Worm (Caenorhabditis elegans): ENCODE measurements around the gene F18E9.4.

Gene F18E9.4

ce11 chrX:8582767-8583360, 2.5 kb downstream of the F18E9.4 start:
- no peak for TF ChIP-seq ceh-13 (GFP tag; optimal IDR thresholded peaks at IDR 0.05)
- TF ChIP-seq tbx-37 (GFP tag; conservative IDR thresholded peaks at IDR 0.05) = no peak
- TF ChIP-seq sea-1 (GFP tag; conservative IDR thresholded peaks at IDR 0.05) = no peak
- no peak for TF ChIP-seq F13C5.2 (tag; optimal IDR thresholded peaks at IDR 0.05)
- no peak for TF ChIP-seq B0310.2 (tag; optimal IDR thresholded peaks at IDR 0.05)
- TF ChIP-seq hmg-4 (GFP tag; optimal IDR thresholded peaks at IDR 0.05) = no peak
- no peak for TF ChIP-seq pes-1 (GFP tag; IDR thresholded peaks at IDR 0.05)
- no peak for TF ChIP-seq aly-1 (tag; optimal IDR thresholded peaks at IDR 0.05)
- TF ChIP-seq tra-4 (tag; optimal IDR thresholded peaks at IDR 0.05) = no peak
- TF ChIP-seq ceh-36 (tag; optimal IDR thresholded peaks at IDR 0.05) = no peak
- TF ChIP-seq scrt-1 (GFP tag; IDR thresholded peaks at IDR 0.05) = no peak
- no peak for TF ChIP-seq ama-1 (optimal IDR thresholded peaks at IDR 0.05)
- TF ChIP-seq ets-7 (tag; optimal IDR thresholded peaks at IDR 0.05) = no peak
- TF ChIP-seq hnd-1 (tag; optimal IDR thresholded peaks at IDR 0.05) = no peak

- TF ChIP-seq tbx-11 (GFP tag; IDR thresholded peaks at IDR 0.05) (no peak), ama-1 (optimal IDR thresholded peaks at IDR 0.05) (no peak), aly-1 (tag; optimal IDR thresholded peaks at IDR 0.05) (no peak), scrt-1 (GFP tag; IDR thresholded peaks at IDR 0.05) (no peak), flt-1 (GFP tag; IDR thresholded peaks at IDR 0.05) (no peak), ceh-13 (GFP tag; optimal IDR thresholded peaks at IDR 0.05) (no peak), tra-4 (tag; optimal IDR thresholded peaks at IDR 0.05) (no peak), sea-1 (GFP tag; conservative IDR thresholded peaks at IDR 0.05) (no peak), hmbx-1 (tag; optimal IDR thresholded peaks at IDR 0.05) (no peak), F13C5.2 (tag; optimal IDR thresholded peaks at IDR 0.05) (no peak), hmg-4 (GFP tag; optimal IDR thresholded peaks at IDR 0.05) (no peak), ets-7 (tag; optimal IDR thresholded peaks at IDR 0.05) (no peak), B0310.2 (tag; optimal IDR thresholded peaks at IDR 0.05) (no peak), tbx-37 (GFP tag; conservative IDR thresholded peaks at IDR 0.05) (no peak)
These were observed 4.6 kb downstream of the F18E9.4 start for ce11 chrX:8584825-8585384.

- TF ChIP-seq hmg-4 (GFP tag; optimal IDR thresholded peaks at IDR 0.05) (no peak), hnd-1 (tag; optimal IDR thresholded peaks at IDR 0.05) (no peak), scrt-1 (GFP tag; IDR thresholded peaks at IDR 0.05) (no peak), tra-4 (tag; optimal IDR thresholded peaks at IDR 0.05) (no peak), B0310.2 (tag; optimal IDR thresholded peaks at IDR 0.05) (no peak), tbx-11 (GFP tag; IDR thresholded peaks at IDR 0.05) (no peak), ets-7 (tag; optimal IDR thresholded peaks at IDR 0.05) (no peak), F13C5.2 (tag; optimal IDR thresholded peaks at IDR 0.05) (no peak), sea-1 (GFP tag; conservative IDR thresholded peaks at IDR 0.05) (no peak), ceh-36 (tag; optimal IDR thresholded peaks at IDR 0.05) (no peak), hmbx-1 (tag; optimal IDR thresholded peaks at IDR 0.05) (no peak), pes-1 (GFP tag; IDR thresholded peaks at IDR 0.05) (no peak), tbx-37 (GFP tag; conservative IDR thresholded peaks at IDR 0.05) (no peak), ama-1 (optimal IDR thresholded peaks at IDR 0.05) (no peak), aly-1 (tag; optimal IDR thresholded peaks at IDR 0.05) (no peak), flt-1 (GFP tag; IDR thresholded peaks at IDR 0.05) (no peak)
These were observed 5.5 kb downstream of the F18E9.4 start, which contains the start of gene F18E9.3 for ce11 chrX:8585837-8586236. TSS of gene F18E9.3 (plus strand) at chrX:8586147.

DNA sequence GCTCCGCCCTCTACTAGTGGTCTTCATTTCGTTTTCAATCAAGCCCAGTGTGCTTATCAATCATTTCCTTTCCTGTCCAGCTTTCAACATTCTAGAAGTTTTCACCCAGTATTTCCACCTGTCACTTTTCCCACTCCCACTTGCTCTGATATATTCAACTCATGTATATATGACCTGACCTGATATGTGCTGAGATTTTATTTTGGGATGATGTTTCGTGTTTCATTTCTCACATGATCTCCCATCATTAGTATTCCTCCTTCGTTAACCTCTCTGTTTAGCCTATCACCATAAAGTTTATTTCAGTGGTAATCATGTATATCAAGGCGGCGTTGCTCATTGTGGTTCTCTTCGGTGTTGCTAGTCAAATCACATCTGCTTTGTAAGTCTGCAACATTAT, 12.6 kb downstream of the F18E9.4 start, which contains the start of gene nlp-7:
nlp-7 (plus strand) TSS at position 301 of the 400 bp plus-strand sequence.
- TF ChIP-seq tra-4 (tag; optimal IDR thresholded peaks at IDR 0.05) (no peak), hmg-4 (GFP tag; optimal IDR thresholded peaks at IDR 0.05) (no peak), sea-1 (GFP tag; conservative IDR thresholded peaks at IDR 0.05) (no peak), scrt-1 (GFP tag; IDR thresholded peaks at IDR 0.05) (no peak), hmbx-1 (tag; optimal IDR thresholded peaks at IDR 0.05) (no peak)

DNA sequence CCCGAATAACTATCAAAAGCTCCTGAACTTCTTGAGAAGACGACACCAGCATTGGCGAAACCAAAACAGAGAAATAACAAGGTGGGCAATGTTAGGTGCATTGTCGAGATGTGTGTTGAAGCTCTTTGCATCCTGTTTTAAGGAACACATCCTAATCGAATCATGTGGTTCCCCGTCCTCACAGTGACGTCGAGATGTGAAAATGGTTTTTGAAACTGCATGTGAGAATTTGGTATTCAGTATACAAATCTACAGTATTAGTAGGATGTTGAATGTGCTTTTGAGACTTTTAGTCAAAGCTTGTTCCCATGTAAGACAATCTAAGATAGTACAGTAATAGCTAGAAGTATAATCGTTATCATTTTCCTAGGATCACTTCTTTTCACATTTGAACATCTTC, 17.3 kb downstream of the F18E9.4 start, which contains the start of gene F18E9.7:
F18E9.7 (minus strand) TSS at position 101 of the 400 bp plus-strand sequence.
- TF ChIP-seq sea-1 (GFP tag; conservative IDR thresholded peaks at IDR 0.05) = no peak
- no peak for TF ChIP-seq ceh-36 (tag; optimal IDR thresholded peaks at IDR 0.05)
- no peak for TF ChIP-seq B0310.2 (tag; optimal IDR thresholded peaks at IDR 0.05)
- TF ChIP-seq aly-1 (tag; optimal IDR thresholded peaks at IDR 0.05) = no peak
- no peak for TF ChIP-seq tbx-37 (GFP tag; conservative IDR thresholded peaks at IDR 0.05)
- no peak for TF ChIP-seq pes-1 (GFP tag; IDR thresholded peaks at IDR 0.05)
- no peak for TF ChIP-seq ama-1 (optimal IDR thresholded peaks at IDR 0.05)
- TF ChIP-seq ceh-13 (GFP tag; optimal IDR thresholded peaks at IDR 0.05) = no peak
- no peak for TF ChIP-seq scrt-1 (GFP tag; IDR thresholded peaks at IDR 0.05)
- TF ChIP-seq tbx-11 (GFP tag; IDR thresholded peaks at IDR 0.05) = no peak
- no peak for TF ChIP-seq F13C5.2 (tag; optimal IDR thresholded peaks at IDR 0.05)
- no peak for TF ChIP-seq tra-4 (tag; optimal IDR thresholded peaks at IDR 0.05)

DNA sequence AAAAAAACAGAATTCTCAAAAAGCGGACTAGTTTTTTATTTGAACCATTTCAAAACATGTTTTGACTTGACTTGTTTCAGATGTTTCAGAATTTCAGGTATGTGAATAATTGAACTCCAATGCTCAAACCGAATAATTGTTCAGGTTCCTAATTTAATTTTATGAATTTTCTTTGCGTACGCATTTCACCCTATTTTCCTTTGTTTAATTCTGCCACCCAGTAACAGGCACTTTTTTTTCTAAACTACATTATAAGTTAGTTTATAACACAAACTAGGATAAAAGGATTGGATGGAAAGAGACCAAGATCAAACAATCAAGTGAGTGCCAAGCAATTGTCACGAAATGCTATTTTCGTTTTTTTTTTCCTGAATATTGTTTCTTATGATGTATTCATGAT, 18.2 kb downstream of the F18E9.4 start:
- TF ChIP-seq tbx-37 (GFP tag; conservative IDR thresholded peaks at IDR 0.05) = no peak
- TF ChIP-seq tra-4 (tag; optimal IDR thresholded peaks at IDR 0.05) = no peak
- TF ChIP-seq hnd-1 (tag; optimal IDR thresholded peaks at IDR 0.05) = no peak
- no peak for TF ChIP-seq ceh-36 (tag; optimal IDR thresholded peaks at IDR 0.05)
- no peak for TF ChIP-seq B0310.2 (tag; optimal IDR thresholded peaks at IDR 0.05)
- no peak for TF ChIP-seq ceh-13 (GFP tag; optimal IDR thresholded peaks at IDR 0.05)
- no peak for TF ChIP-seq sea-1 (GFP tag; conservative IDR thresholded peaks at IDR 0.05)
- TF ChIP-seq aly-1 (tag; optimal IDR thresholded peaks at IDR 0.05) = no peak
- no peak for TF ChIP-seq pes-1 (GFP tag; IDR thresholded peaks at IDR 0.05)
- TF ChIP-seq flt-1 (GFP tag; IDR thresholded peaks at IDR 0.05) = no peak

- no peak for TF ChIP-seq ama-1 (optimal IDR thresholded peaks at IDR 0.05)
These were observed 19.4 kb downstream of the F18E9.4 start for ce11 chrX:8599725-8600124.
